Fruit fly (Drosophila melanogaster) whole organism, embryonic: ENCODE measurements around the gene papi.

Experiments
- Aef1 ChIP-seq: fragments of 200-800 bp; sonication (Bioruptor generic); IDR thresholded peaks from 3 replicates; pipeline ENCODE4 v1.3.6; 2022; ENCODE audit warnings: missing biosample characterization, missing genetic modification characterization
- CG10267 ChIP-seq: fragments of 200-800 bp; sonication (Bioruptor generic); optimal IDR thresholded peaks from 2 replicates; lab custom pipeline; 2018; ENCODE audit warnings: missing biosample characterization, mild to moderate bottlenecking, missing genetic modification characterization, moderate library complexity
- CG10959 ChIP-seq: fragments of 200-800 bp; sonication (Bioruptor generic); IDR thresholded peaks from 2 replicates; pipeline ENCODE4 v1.3.6; 2022; ENCODE audit warnings: missing biosample characterization, missing genetic modification characterization
- CG11560 ChIP-seq: fragments of 200-800 bp; sonication (Bioruptor generic); IDR thresholded peaks from 3 replicates; pipeline ENCODE4 v1.3.6; 2022; ENCODE audit warnings: missing biosample characterization, missing genetic modification characterization
- CG12769 ChIP-seq: fragments of 200-800 bp; sonication (Bioruptor generic); optimal IDR thresholded peaks from 2 replicates; lab custom pipeline; 2019; ENCODE audit warnings: missing biosample characterization, mild to moderate bottlenecking, missing genetic modification characterization, moderate library complexity
- CG12942 ChIP-seq: fragments of 200-800 bp; sonication (Bioruptor generic); optimal IDR thresholded peaks from 3 replicates; lab custom pipeline; 2016; ENCODE audit warnings: missing biosample characterization, missing genetic modification characterization
- CG13296 ChIP-seq: fragments of 200-800 bp; sonication (Bioruptor generic); optimal IDR thresholded peaks from 3 replicates; lab custom pipeline; 2018; ENCODE audit warnings: missing biosample characterization, mild to moderate bottlenecking, missing genetic modification characterization
- CG14860 ChIP-seq: fragments of 200-800 bp; sonication (Bioruptor generic); IDR thresholded peaks from 3 replicates; pipeline ENCODE4 v1.3.6; 2022; ENCODE audit warnings: missing biosample characterization, missing genetic modification characterization; ENCODE audit not compliant: partially characterized antibody
- CG15011 ChIP-seq: fragments of 200-800 bp; sonication (Bioruptor generic); optimal IDR thresholded peaks from 3 replicates; lab custom pipeline; 2018; ENCODE audit warnings: missing biosample characterization, mild to moderate bottlenecking, missing genetic modification characterization
- CG15696 ChIP-seq: fragments of 200-800 bp; sonication (Bioruptor generic); optimal IDR thresholded peaks from 2 replicates; lab custom pipeline; 2019; ENCODE audit warnings: missing biosample characterization, mild to moderate bottlenecking, missing genetic modification characterization, moderate library complexity
- CG17612 ChIP-seq: fragments of 200-800 bp; sonication (Bioruptor generic); IDR thresholded peaks from 2 replicates; pipeline ENCODE4 v1.3.6; 2022; ENCODE audit warnings: missing biosample characterization, missing genetic modification characterization
- CG30403 ChIP-seq: fragments of 200-800 bp; sonication (Bioruptor generic); optimal IDR thresholded peaks from 3 replicates; lab custom pipeline; 2016; ENCODE audit warnings: missing biosample characterization, missing genetic modification characterization
- CG3163 ChIP-seq: fragments of 200-800 bp; sonication (Bioruptor generic); optimal IDR thresholded peaks from 3 replicates; lab custom pipeline; 2016; ENCODE audit warnings: missing biosample characterization, missing genetic modification characterization
- CG32767 ChIP-seq: fragments of 200-800 bp; sonication (Bioruptor generic); IDR thresholded peaks from 2 replicates; pipeline ENCODE4 v1.3.6; 2022; ENCODE audit warnings: missing biosample characterization, missing genetic modification characterization
- CG33557 ChIP-seq: fragments of 200-800 bp; sonication (Bioruptor generic); optimal IDR thresholded peaks from 2 replicates; lab custom pipeline; 2019; ENCODE audit warnings: missing biosample characterization, mild to moderate bottlenecking, missing genetic modification characterization, moderate library complexity
- CG4404 ChIP-seq: fragments of 200-800 bp; sonication (Bioruptor generic); IDR thresholded peaks from 2 replicates; pipeline ENCODE4 v1.3.6; 2022; ENCODE audit warnings: missing biosample characterization, missing genetic modification characterization
- CG5953 ChIP-seq: fragments of 200-800 bp; sonication (Bioruptor generic); IDR thresholded peaks from 2 replicates; pipeline ENCODE4 v1.3.6; 2022; ENCODE audit warnings: missing biosample characterization, missing genetic modification characterization
- CG6683 ChIP-seq: fragments of 200-800 bp; sonication (Bioruptor generic); optimal IDR thresholded peaks from 2 replicates; lab custom pipeline; 2017; ENCODE audit warnings: missing biosample characterization, mild to moderate bottlenecking, missing genetic modification characterization, missing genetic modification reagents
- CG6689 ChIP-seq: fragments of 200-800 bp; sonication (Bioruptor generic); IDR thresholded peaks from 2 replicates; pipeline ENCODE4 v1.3.6; 2022; ENCODE audit warnings: missing biosample characterization, missing genetic modification characterization
- CG8478 ChIP-seq: fragments of >200 bp; optimal IDR thresholded peaks from 2 replicates; lab custom pipeline; 2018
- CG8765 ChIP-seq: fragments of 200-800 bp; sonication (Bioruptor generic); IDR thresholded peaks from 2 replicates; pipeline ENCODE4 v1.3.6; 2022; ENCODE audit warnings: missing biosample characterization, missing genetic modification characterization
- CG9215 ChIP-seq: fragments of 200-800 bp; sonication (Bioruptor generic); IDR thresholded peaks from 2 replicates; pipeline ENCODE4 v1.3.6; 2022; ENCODE audit warnings: missing biosample characterization, missing genetic modification characterization
- CG9797 ChIP-seq: fragments of 200-800 bp; sonication (Bioruptor generic); optimal IDR thresholded peaks from 3 replicates; lab custom pipeline; 2018; ENCODE audit warnings: missing biosample characterization, mild to moderate bottlenecking, missing genetic modification characterization
- Doc2 ChIP-seq: fragments of 200-800 bp; sonication (Bioruptor generic); IDR thresholded peaks from 2 replicates; pipeline ENCODE4 v1.3.6; 2022; ENCODE audit warnings: missing biosample characterization, missing genetic modification characterization
- Drgx ChIP-seq: fragments of 200-800 bp; sonication (Bioruptor generic); IDR thresholded peaks from 2 replicates; pipeline ENCODE4 v1.3.6; 2022; ENCODE audit warnings: missing biosample characterization, missing genetic modification characterization
- Kr ChIP-seq: fragments of 200-800 bp; sonication (Bioruptor generic); optimal IDR thresholded peaks from 2 replicates; lab custom pipeline; 2017; ENCODE audit warnings: missing biosample characterization, mild to moderate bottlenecking, missing genetic modification characterization
- MTF-1 ChIP-seq: fragments of 200-800 bp; sonication (Bioruptor generic); optimal IDR thresholded peaks from 2 replicates; lab custom pipeline; 2018; ENCODE audit warnings: missing biosample characterization, mild to moderate bottlenecking, missing genetic modification characterization, borderline replicate concordance
- NFAT ChIP-seq: fragments of 200-800 bp; sonication (Bioruptor generic); IDR thresholded peaks from 2 replicates; pipeline ENCODE4 v1.3.6; 2022; ENCODE audit warnings: missing biosample characterization, missing genetic modification characterization
- Ptx1 ChIP-seq: fragments of 200-800 bp; sonication (Bioruptor generic); IDR thresholded peaks from 2 replicates; pipeline ENCODE4 v1.3.6; 2022; ENCODE audit warnings: missing biosample characterization, missing genetic modification characterization
- Ravus ChIP-seq: fragments of 200-800 bp; sonication (Bioruptor generic); IDR thresholded peaks from 2 replicates; pipeline ENCODE4 v1.3.6; 2022; ENCODE audit warnings: missing biosample characterization, missing genetic modification characterization
- Rfx ChIP-seq: fragments of 200-800 bp; sonication (Bioruptor generic); IDR thresholded peaks from 2 replicates; pipeline ENCODE4 v1.3.6; 2022; ENCODE audit warnings: missing biosample characterization, missing genetic modification characterization
- Sry-δ ChIP-seq: fragments of 200-800 bp; sonication (Bioruptor generic); optimal IDR thresholded peaks from 2 replicates; lab custom pipeline; 2016; ENCODE audit warnings: missing biosample characterization, missing genetic modification characterization
- ap ChIP-seq: fragments of 200-800 bp; sonication (Bioruptor generic); IDR thresholded peaks from 2 replicates; pipeline ENCODE4 v1.3.6; 2022; ENCODE audit warnings: missing biosample characterization, missing genetic modification characterization
- ash1 ChIP-seq: fragments of 200-800 bp; sonication (Bioruptor generic); optimal IDR thresholded peaks from 2 replicates; lab custom pipeline; 2018; ENCODE audit warnings: missing biosample characterization, mild to moderate bottlenecking, missing genetic modification characterization
- az2 ChIP-seq: fragments of 200-800 bp; sonication (Bioruptor generic); optimal IDR thresholded peaks from 3 replicates; lab custom pipeline; 2016; ENCODE audit warnings: missing biosample characterization, missing genetic modification characterization
- cg ChIP-seq: fragments of 200-800 bp; sonication (Bioruptor generic); optimal IDR thresholded peaks from 3 replicates; lab custom pipeline; 2019; ENCODE audit warnings: missing biosample characterization, mild to moderate bottlenecking, missing genetic modification characterization, moderate library complexity
- danr ChIP-seq: fragments of 200-800 bp; sonication (Bioruptor generic); IDR thresholded peaks from 2 replicates; pipeline ENCODE4 v1.3.6; 2022; ENCODE audit warnings: missing biosample characterization, missing genetic modification characterization
- dmrt99B ChIP-seq: fragments of 200-800 bp; sonication (Bioruptor generic); optimal IDR thresholded peaks from 2 replicates; lab custom pipeline; 2018; ENCODE audit warnings: missing biosample characterization, mild to moderate bottlenecking, missing genetic modification characterization, moderate library complexity
- jing ChIP-seq: fragments of 200-800 bp; sonication (Bioruptor generic); optimal IDR thresholded peaks from 2 replicates; lab custom pipeline; 2018; ENCODE audit warnings: missing biosample characterization, mild to moderate bottlenecking, missing genetic modification characterization
- kah ChIP-seq: fragments of 200-800 bp; sonication (Bioruptor generic); optimal IDR thresholded peaks from 2 replicates; lab custom pipeline; 2018; ENCODE audit warnings: missing biosample characterization, mild to moderate bottlenecking, missing genetic modification characterization
- lmd ChIP-seq: fragments of 200-800 bp; sonication (Bioruptor generic); IDR thresholded peaks from 2 replicates; pipeline ENCODE4 v1.3.6; 2022; ENCODE audit warnings: missing biosample characterization, missing genetic modification characterization
- mirr ChIP-seq: fragments of 200-800 bp; sonication (Bioruptor generic); optimal IDR thresholded peaks from 3 replicates; lab custom pipeline; 2018; ENCODE audit warnings: missing biosample characterization, mild to moderate bottlenecking, missing genetic modification characterization
- nerfin-1 ChIP-seq: fragments of 200-800 bp; sonication (Bioruptor generic); optimal IDR thresholded peaks from 3 replicates; lab custom pipeline; 2019; ENCODE audit warnings: missing biosample characterization, mild to moderate bottlenecking, missing genetic modification characterization, moderate library complexity
- nerfin-2 ChIP-seq: fragments of 200-800 bp; sonication (Bioruptor generic); IDR thresholded peaks from 2 replicates; pipeline ENCODE4 v1.3.6; 2022; ENCODE audit warnings: missing biosample characterization, missing genetic modification characterization; ENCODE audit not compliant: partially characterized antibody
- onecut ChIP-seq: fragments of 200-800 bp; sonication (Bioruptor generic); IDR thresholded peaks from 2 replicates; pipeline ENCODE4 v1.3.6; 2022; ENCODE audit warnings: missing biosample characterization, missing genetic modification characterization
- ranshi ChIP-seq: fragments of 200-800 bp; sonication (Bioruptor generic); IDR thresholded peaks from 2 replicates; pipeline ENCODE4 v1.3.6; 2022; ENCODE audit warnings: missing biosample characterization, missing genetic modification characterization
- scrt ChIP-seq: fragments of 200-800 bp; sonication (Bioruptor generic); optimal IDR thresholded peaks from 2 replicates; lab custom pipeline; 2018; ENCODE audit warnings: missing biosample characterization, mild to moderate bottlenecking, missing genetic modification characterization, moderate library complexity
- tap ChIP-seq: fragments of 200-800 bp; optimal IDR thresholded peaks from 3 replicates; lab custom pipeline; 2019; ENCODE audit warnings: missing biosample characterization, mild to moderate bottlenecking, missing genetic modification characterization, moderate library complexity
- usp ChIP-seq: fragments of >200 bp; optimal IDR thresholded peaks from 2 replicates; lab custom pipeline; 2017; ENCODE audit warnings: missing biosample characterization, missing genetic modification characterization
- vvl ChIP-seq: fragments of 200-800 bp; sonication (Bioruptor generic); IDR thresholded peaks from 2 replicates; pipeline ENCODE4 v1.3.6; 2022; ENCODE audit warnings: missing biosample characterization, missing genetic modification characterization
- wdn ChIP-seq: fragments of 200-800 bp; sonication (Bioruptor generic); IDR thresholded peaks from 2 replicates; pipeline ENCODE4 v1.3.6; 2022; ENCODE audit warnings: missing biosample characterization, missing genetic modification characterization
- z ChIP-seq: fragments of 200-800 bp; sonication (Bioruptor generic); IDR thresholded peaks from 3 replicates; pipeline ENCODE4 v1.3.6; 2022; ENCODE audit warnings: missing biosample characterization, missing genetic modification characterization

Gene papi

dm6 chr2L:2180120-2180539 lies 40.4 kb upstream of the papi start (continued):
- peak; percentile 86 for TF ChIP-seq CG10959 (GFP tag; lab: Robert Waterston, UW)
- no peak for TF ChIP-seq usp (GFP tag; lab: Kevin White, UChicago)
- TF ChIP-seq Kr (GFP tag; lab: Kevin White, UChicago), result no peak
- TF ChIP-seq CG12942, result peak; percentile 82
- TF ChIP-seq CG33557 (GFP tag; lab: Kevin White, UChicago), result peak; percentile 76
- peak; percentile 87 for TF ChIP-seq kah (GFP tag; lab: Kevin White, UChicago)
- TF ChIP-seq nerfin-1 (tag; lab: Kevin White, UChicago), result peak; percentile 90
- peak; percentile 84 for TF ChIP-seq CG4404 (GFP tag; lab: Robert Waterston, UW)
- TF ChIP-seq CG8765 (GFP tag; lab: Robert Waterston, UW), result peak; percentile 77
- TF ChIP-seq ash1 (GFP tag; lab: Kevin White, UChicago), result no peak
- TF ChIP-seq az2 (GFP tag; lab: Kevin White, UChicago), result peak; percentile 90
- TF ChIP-seq CG15011, result peak; percentile 86
- TF ChIP-seq CG5953 (GFP tag; lab: Robert Waterston, UW), result peak; percentile 87
- peak; percentile 89 for TF ChIP-seq CG10267 (tag; lab: Kevin White, UChicago)
- TF ChIP-seq scrt (GFP tag; lab: Kevin White, UChicago), result peak; percentile 82
- TF ChIP-seq cg (GFP tag; lab: Kevin White, UChicago), result no peak
- TF ChIP-seq CG3163 (GFP tag; lab: Kevin White, UChicago), result peak; percentile 9
- no peak for TF ChIP-seq nerfin-2
- peak; percentile 29 for TF ChIP-seq CG9797
- peak; percentile 94 for TF ChIP-seq CG6689 (GFP tag; lab: Robert Waterston, UW)
- peak; percentile 88 for TF ChIP-seq Rfx (GFP tag; lab: Robert Waterston, UW)
- TF ChIP-seq CG13296, result peak; percentile 72
- 0 out of 2 replicates have a peak, but pooled peaks have one; percentile 17 for TF ChIP-seq Doc2 (GFP tag; lab: Robert Waterston, UW)
- peak; percentile 83 for TF ChIP-seq onecut (GFP tag; lab: Robert Waterston, UW)
- TF ChIP-seq lmd, result peak; percentile 91
- TF ChIP-seq Ravus, result peak; percentile 58
- peak; percentile 96 for TF ChIP-seq dmrt99B
- peak; percentile 35 for TF ChIP-seq Sry-δ
- TF ChIP-seq NFAT (GFP tag; lab: Robert Waterston, UW), result peak; percentile 61
- peak; percentile 60 for TF ChIP-seq CG6683
- peak; percentile 65; the same call in 1 of the 2 replicates for TF ChIP-seq CG17612
- TF ChIP-seq CG9215 (GFP tag; lab: Robert Waterston, UW), result peak; percentile 66
- peak; percentile 81 for TF ChIP-seq wdn
- peak; percentile 80 for TF ChIP-seq Aef1 (GFP tag; lab: Robert Waterston, UW)
- TF ChIP-seq danr (GFP tag; lab: Robert Waterston, UW), result peak; percentile 70
- peak; percentile 59; the same call in 2 of the 3 replicates for TF ChIP-seq CG11560 (tag; lab: Robert Waterston, UW)
- peak; percentile 86 for TF ChIP-seq Drgx (GFP tag; lab: Robert Waterston, UW)
- TF ChIP-seq jing (GFP tag; lab: Kevin White, UChicago), result peak; percentile 80
- TF ChIP-seq CG30403 (GFP tag; lab: Kevin White, UChicago), result peak; percentile 88
- TF ChIP-seq vvl, result peak; percentile 96
- TF ChIP-seq CG14860 (GFP tag; lab: Robert Waterston, UW), result no peak
- peak; percentile 85 for TF ChIP-seq CG32767 (GFP tag; lab: Robert Waterston, UW)
- no peak for TF ChIP-seq mirr (GFP tag; lab: Kevin White, UChicago)
- peak; percentile 71; the same call in 2 of the 3 replicates for TF ChIP-seq z
- TF ChIP-seq CG12769, result peak; percentile 89
- TF ChIP-seq ap, result peak; percentile 91
- peak; percentile 95 for TF ChIP-seq tap (tag; lab: Kevin White, UChicago)
- TF ChIP-seq ranshi, result peak; percentile 91
- TF ChIP-seq CG8478 (lab: Kevin White, UChicago), result no peak
- TF ChIP-seq MTF-1 (GFP tag; lab: Kevin White, UChicago), result peak; percentile 84
- TF ChIP-seq Ptx1 (GFP tag; lab: Robert Waterston, UW), result peak; percentile 92
- peak; percentile 85 for TF ChIP-seq CG15696 (tag; lab: Kevin White, UChicago)
